Worm (Caenorhabditis elegans) whole organism, L2 larva: Measurements from ENCODE around the gene ugt-45.

Experiments used
- R02D3.7 ChIP-seq: fragments of 150-350 bp; optimal IDR thresholded peaks from 2 replicates; lab custom pipeline; 2014; ENCODE audit warnings: missing biosample characterization, missing genetic modification characterization
- ama-1 ChIP-seq: fragments of 150-350 bp; optimal IDR thresholded peaks from 2 replicates; lab custom pipeline; 2018; ENCODE audit warnings: inconsistent platforms
- fos-1 ChIP-seq: fragments of 150-350 bp; optimal IDR thresholded peaks from 2 replicates; lab custom pipeline; 2014; ENCODE audit warnings: missing biosample characterization, missing genetic modification characterization
- lin-39 ChIP-seq: fragments of 150-350 bp; optimal IDR thresholded peaks from 2 replicates; lab custom pipeline; 2014; ENCODE audit warnings: missing biosample characterization, missing genetic modification reagents, missing genetic modification characterization
- mbf-1 ChIP-seq: sonication (generic microtip); optimal IDR thresholded peaks from 2 replicates; lab custom pipeline; 2017; ENCODE audit warnings: missing biosample characterization, missing genetic modification characterization
- nhr-11 ChIP-seq: fragments of 150-350 bp; optimal IDR thresholded peaks from 2 replicates; lab custom pipeline; 2014; ENCODE audit warnings: missing biosample characterization, missing genetic modification characterization
- nhr-77 ChIP-seq: fragments of 150-350 bp; optimal IDR thresholded peaks from 2 replicates; lab custom pipeline; 2014; ENCODE audit warnings: missing biosample characterization, missing genetic modification characterization
- zag-1 ChIP-seq: fragments of 150-350 bp; optimal IDR thresholded peaks from 2 replicates; lab custom pipeline; 2014; ENCODE audit warnings: missing biosample characterization, missing genetic modification characterization

DNA sequence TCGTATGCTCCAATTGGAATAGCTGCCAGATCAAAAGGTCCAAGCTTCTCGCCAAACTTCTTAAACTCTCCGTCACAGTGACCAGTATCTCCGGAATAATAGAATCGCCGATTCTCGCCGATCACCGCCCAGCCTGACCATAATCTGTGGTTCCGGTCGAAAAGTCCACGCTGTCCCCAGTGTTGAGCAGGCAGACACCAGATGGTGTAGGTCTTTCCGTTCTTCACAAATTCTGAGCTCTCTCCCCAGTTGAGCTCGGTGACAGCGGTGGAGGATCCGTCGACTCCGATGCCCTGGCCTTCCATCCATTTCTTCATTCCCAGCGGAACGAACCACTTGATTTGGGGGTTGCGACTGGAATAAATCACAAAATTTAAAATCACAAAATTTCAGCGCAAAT, 14.7 kb downstream of the ugt-45 start:
- TF ChIP-seq mbf-1 (tag; lab: Kevin White, UChicago) (no peak), lin-39 (tag; lab: Kevin White, UChicago) (no peak), zag-1 (tag; lab: Kevin White, UChicago) (no peak), nhr-77 (tag; lab: Kevin White, UChicago) (no peak), fos-1 (no peak), R02D3.7 (tag; lab: Kevin White, UChicago) (no peak), nhr-11 (no peak), ama-1 (lab: Kevin White, UChicago) (no peak)
